Worm (Caenorhabditis elegans): ENCODE data around the gene pgap-2.

- TF ChIP-seq ceh-100 (GFP tag; IDR thresholded peaks at IDR 0.05) (no peak), Y79H2A.3 (GFP tag; conservative IDR thresholded peaks at IDR 0.05) (no peak), zfh-2 (GFP tag; conservative IDR thresholded peaks at IDR 0.05) (no peak), ztf-26 (tag; optimal IDR thresholded peaks at IDR 0.05) (no peak), rpc-1 (optimal IDR thresholded peaks at IDR 0.05) (no peak), rpc-1 (tag; optimal IDR thresholded peaks at IDR 0.05) (no peak), mxl-1 (tag; optimal IDR thresholded peaks at IDR 0.05) (no peak), ama-1 (optimal IDR thresholded peaks at IDR 0.05) (no peak), ama-1 (GFP tag; optimal IDR thresholded peaks at IDR 0.05) (no peak), nfyb-1 (GFP tag; IDR thresholded peaks at IDR 0.05) (no peak)
Measured at ce11 chrIII:4720620-4721227, 15.4 kb downstream of the pgap-2 start, which contains the start of gene emb-5.

Data from whole organism, young adult.